Worm (Caenorhabditis elegans): Measurements from ENCODE around the gene K04C1.2.

- no peak for TF ChIP-seq lsy-2 (tag; optimal IDR thresholded peaks at IDR 0.05)
- TF ChIP-seq sem-2 (GFP tag; optimal IDR thresholded peaks at IDR 0.05) = no peak
- no peak for TF ChIP-seq pha-4 (tag; optimal IDR thresholded peaks at IDR 0.05)
- TF ChIP-seq blmp-1 (tag; optimal IDR thresholded peaks at IDR 0.05) = no peak
- TF ChIP-seq elt-3 (tag; optimal IDR thresholded peaks at IDR 0.05) = no peak
- no peak for TF ChIP-seq nhr-12 (tag; optimal IDR thresholded peaks at IDR 0.05)
- no peak for TF ChIP-seq lin-32 (GFP tag; optimal IDR thresholded peaks at IDR 0.05)
- no peak for TF ChIP-seq lin-13 (tag; optimal IDR thresholded peaks at IDR 0.05)
- TF ChIP-seq sptf-1 (tag; optimal IDR thresholded peaks at IDR 0.05) = no peak
These were observed 3.6 kb upstream of the K04C1.2 start, which contains the start of gene srg-37 for ce11 chrX:14234932-14235331.
